Worm (Caenorhabditis elegans) whole organism, L4/young adult: Measurements from ENCODE around the gene K08H2.3.

ENCODE experiments used
- W03F9.2 ChIP-seq: fragments of 150-350 bp; optimal IDR thresholded peaks from 2 replicates; lab custom pipeline; 2014; ENCODE audit warnings: missing biosample characterization, missing genetic modification characterization
- him-1 ChIP-seq: sonication (generic microtip); optimal IDR thresholded peaks from 2 replicates; lab custom pipeline; 2016; ENCODE audit warnings: missing genotype, missing genetic modification reagents, missing genetic modification characterization, missing compliant biosample characterization

- TF ChIP-seq him-1 (tag; lab: Kevin White, UChicago): no peak
- TF ChIP-seq W03F9.2 (tag; lab: Kevin White, UChicago): no peak
These were observed 31.2 kb upstream of the K08H2.3 start for ce11 chrX:13206011-13206410.
